Fruit fly (Drosophila melanogaster): ENCODE results near the gene fne.

dm6 chrX:12887549-12887948, 29.7 kb upstream of the fne start:
- TF ChIP-seq CG8478 (optimal IDR thresholded peaks at IDR 0.05) = no peak
- no peak for TF ChIP-seq psq (optimal IDR thresholded peaks at IDR 0.05)
- TF ChIP-seq Dll (optimal IDR thresholded peaks at IDR 0.05) = no peak
- TF ChIP-seq EcR (GFP tag; optimal IDR thresholded peaks at IDR 0.05) = no peak
- no peak for TF ChIP-seq usp (GFP tag; optimal IDR thresholded peaks at IDR 0.05)
- TF ChIP-seq pan (optimal IDR thresholded peaks at IDR 0.05) = no peak

Data from whole organism.